Fruit fly (Drosophila melanogaster) whole organism, embryonic: Measurements from ENCODE around the gene car.

Experiments used
- C15 ChIP-seq: fragments of 200-800 bp; sonication (Bioruptor generic); IDR thresholded peaks from 3 replicates; pipeline ENCODE4 v1.3.6; 2022; ENCODE audit warnings: missing biosample characterization, missing genetic modification characterization
- CG10366 ChIP-seq: fragments of 200-800 bp; sonication (Bioruptor generic); IDR thresholded peaks from 2 replicates; pipeline ENCODE4 v1.3.6; 2022; ENCODE audit warnings: missing biosample characterization, missing genetic modification characterization
- CG12391 ChIP-seq: fragments of 200-800 bp; sonication (Bioruptor generic); optimal IDR thresholded peaks from 3 replicates; lab custom pipeline; 2018; ENCODE audit warnings: missing biosample characterization, mild to moderate bottlenecking, missing genetic modification characterization, moderate library complexity
- CG13287 ChIP-seq: fragments of 200-800 bp; sonication (Bioruptor generic); IDR thresholded peaks from 2 replicates; pipeline ENCODE4 v1.3.6; 2022; ENCODE audit warnings: missing biosample characterization, missing genetic modification characterization; ENCODE audit not compliant: partially characterized antibody
- CG13296 ChIP-seq: fragments of 200-800 bp; sonication (Bioruptor generic); optimal IDR thresholded peaks from 3 replicates; lab custom pipeline; 2018; ENCODE audit warnings: missing biosample characterization, mild to moderate bottlenecking, missing genetic modification characterization
- CG1647 ChIP-seq: fragments of 200-800 bp; sonication (Bioruptor generic); optimal IDR thresholded peaks from 3 replicates; lab custom pipeline; 2016; ENCODE audit warnings: missing biosample characterization, missing genetic modification characterization
- CG30431 ChIP-seq: fragments of 200-800 bp; sonication (Bioruptor generic); optimal IDR thresholded peaks from 2 replicates; lab custom pipeline; 2017; ENCODE audit warnings: missing biosample characterization, missing genetic modification characterization
- CG3065 ChIP-seq: fragments of 200-800 bp; sonication (Bioruptor generic); optimal IDR thresholded peaks from 2 replicates; lab custom pipeline; 2016; ENCODE audit warnings: missing biosample characterization, missing genetic modification characterization
- CG31388 ChIP-seq: fragments of 200-800 bp; sonication (Bioruptor generic); optimal IDR thresholded peaks from 2 replicates; lab custom pipeline; 2016; ENCODE audit warnings: missing biosample characterization, missing genetic modification characterization
- CG31441 ChIP-seq: fragments of 200-800 bp; sonication (Bioruptor generic); IDR thresholded peaks from 2 replicates; pipeline ENCODE4 v1.3.6; 2022; ENCODE audit warnings: missing biosample characterization, missing genetic modification characterization
- CG3726 ChIP-seq: fragments of 200-800 bp; sonication (Bioruptor generic); IDR thresholded peaks from 3 replicates; pipeline ENCODE4, ENCODE4 v1.3.6; 2022; ENCODE audit warnings: missing biosample characterization, missing genetic modification characterization
- CG3995 ChIP-seq: fragments of 200-800 bp; sonication (Bioruptor generic); optimal IDR thresholded peaks from 3 replicates; lab custom pipeline; 2016; ENCODE audit warnings: missing biosample characterization, missing genetic modification characterization
- CG4328 ChIP-seq: fragments of 200-800 bp; sonication (Bioruptor generic); optimal IDR thresholded peaks from 3 replicates; lab custom pipeline; 2017; ENCODE audit warnings: missing biosample characterization, missing genetic modification reagents, missing genetic modification characterization
- CG4617 ChIP-seq: fragments of 200-800 bp; sonication (Bioruptor generic); optimal IDR thresholded peaks from 3 replicates; lab custom pipeline; 2016; ENCODE audit warnings: missing biosample characterization, missing genetic modification characterization, borderline replicate concordance
- CG4730 ChIP-seq: fragments of 200-800 bp; sonication (Bioruptor generic); IDR thresholded peaks from 2 replicates; pipeline ENCODE4 v1.3.6; 2022; ENCODE audit warnings: missing biosample characterization, missing genetic modification characterization
- CG5953 ChIP-seq: fragments of 200-800 bp; sonication (Bioruptor generic); IDR thresholded peaks from 2 replicates; pipeline ENCODE4 v1.3.6; 2022; ENCODE audit warnings: missing biosample characterization, missing genetic modification characterization
- CG7271 ChIP-seq: fragments of 200-800 bp; sonication (Bioruptor generic); optimal IDR thresholded peaks from 2 replicates; lab custom pipeline; 2018; ENCODE audit warnings: missing biosample characterization, mild to moderate bottlenecking, missing genetic modification characterization, moderate library complexity
- CG8089 ChIP-seq: fragments of 200-800 bp; sonication (Bioruptor generic); optimal IDR thresholded peaks from 3 replicates; lab custom pipeline; 2016; ENCODE audit warnings: missing biosample characterization, missing genetic modification characterization
- CG8478 ChIP-seq: fragments of >200 bp; optimal IDR thresholded peaks from 2 replicates; lab custom pipeline; 2018
- CG9215 ChIP-seq: fragments of 200-800 bp; sonication (Bioruptor generic); IDR thresholded peaks from 2 replicates; pipeline ENCODE4 v1.3.6; 2022; ENCODE audit warnings: missing biosample characterization, missing genetic modification characterization
- CG9437 ChIP-seq: fragments of 200-800 bp; sonication (Bioruptor generic); optimal IDR thresholded peaks from 2 replicates; lab custom pipeline; 2018; ENCODE audit warnings: missing biosample characterization, mild to moderate bottlenecking, missing genetic modification characterization
- Deaf1 ChIP-seq: fragments of 200-800 bp; optimal IDR thresholded peaks from 3 replicates; lab custom pipeline; 2019; ENCODE audit warnings: missing biosample characterization, mild to moderate bottlenecking, missing genetic modification characterization, moderate library complexity
- Dll ChIP-seq: fragments of 200-800 bp; sonication (Bioruptor generic); IDR thresholded peaks from 4 replicates; pipeline ENCODE4 v1.3.6; 2022; ENCODE audit warnings: missing biosample characterization, missing genetic modification characterization; ENCODE audit not compliant: partially characterized antibody
- Dp ChIP-seq: fragments of 200-800 bp; sonication (Bioruptor generic); optimal IDR thresholded peaks from 2 replicates; lab custom pipeline; 2018; ENCODE audit warnings: missing biosample characterization, mild to moderate bottlenecking, missing genetic modification characterization, moderate library complexity
- Dref ChIP-seq: fragments of 200-800 bp; sonication (Bioruptor generic); IDR thresholded peaks from 2 replicates; pipeline ENCODE4 v1.3.6; 2022; ENCODE audit warnings: missing biosample characterization, missing genetic modification characterization
- Elba2 ChIP-seq: fragments of 200-800 bp; sonication (Bioruptor generic); optimal IDR thresholded peaks from 3 replicates; lab custom pipeline; 2016; ENCODE audit warnings: missing biosample characterization, missing genetic modification characterization
- Gug ChIP-seq: fragments of 200-800 bp; sonication (Bioruptor generic); IDR thresholded peaks from 4 replicates; pipeline ENCODE4 v1.3.6; 2022; ENCODE audit warnings: missing biosample characterization, missing genetic modification characterization
- HLH54F ChIP-seq: fragments of 200-800 bp; sonication (Bioruptor generic); optimal IDR thresholded peaks from 3 replicates; lab custom pipeline; 2016; ENCODE audit warnings: missing biosample characterization, missing genetic modification characterization
- Hand ChIP-seq: fragments of 200-800 bp; sonication (Bioruptor generic); optimal IDR thresholded peaks from 2 replicates; lab custom pipeline; 2017; ENCODE audit warnings: mild to moderate bottlenecking, missing biosample characterization, missing genetic modification reagents, missing genetic modification characterization
- Lpt ChIP-seq: fragments of >200 bp; optimal IDR thresholded peaks from 2 replicates; lab custom pipeline; 2018; ENCODE audit warnings: missing biosample characterization, missing genetic modification characterization
- Med ChIP-seq: fragments of 200-800 bp; sonication (Bioruptor generic); peaks from one replicate; lab custom pipeline; 2016; ENCODE audit warnings: missing biosample characterization, missing genetic modification characterization, mild to moderate bottlenecking, inconsistent platforms, moderate library complexity
- az2 ChIP-seq: fragments of 200-800 bp; sonication (Bioruptor generic); optimal IDR thresholded peaks from 3 replicates; lab custom pipeline; 2016; ENCODE audit warnings: missing biosample characterization, missing genetic modification characterization
- chinmo ChIP-seq: fragments of 200-800 bp; sonication (Bioruptor generic); IDR thresholded peaks from 4 replicates; pipeline ENCODE4 v1.3.6; 2022; ENCODE audit warnings: missing biosample characterization, missing genetic modification characterization; ENCODE audit not compliant: partially characterized antibody
- crc ChIP-seq: fragments of 200-800 bp; sonication (Bioruptor generic); optimal IDR thresholded peaks from 2 replicates; lab custom pipeline; 2016; ENCODE audit warnings: missing biosample characterization, missing genetic modification characterization
- cwo ChIP-seq: fragments of 200-800 bp; sonication (Bioruptor generic); optimal IDR thresholded peaks from 3 replicates; lab custom pipeline; 2017; ENCODE audit warnings: missing biosample characterization, missing genetic modification characterization, mild to moderate bottlenecking, moderate library complexity, missing genetic modification reagents
- da ChIP-seq: fragments of 200-800 bp; sonication (Bioruptor generic); optimal IDR thresholded peaks from 2 replicates; lab custom pipeline; 2016; ENCODE audit warnings: missing biosample characterization, missing genetic modification characterization
- dan ChIP-seq: fragments of 200-800 bp; sonication (Bioruptor generic); IDR thresholded peaks from 2 replicates; pipeline ENCODE4 v1.3.6; 2022; ENCODE audit warnings: missing biosample characterization, missing genetic modification characterization
- esg ChIP-seq: fragments of 200-800 bp; sonication (Bioruptor generic); conservative IDR thresholded peaks from 2 replicates; pipeline ENCODE4 v1.3.6; 2022; ENCODE audit warnings: missing biosample characterization, missing genetic modification characterization
- ewg ChIP-seq: fragments of 200-800 bp; sonication (Bioruptor generic); optimal IDR thresholded peaks from 3 replicates; lab custom pipeline; 2017; ENCODE audit warnings: mild to moderate bottlenecking, missing biosample characterization, missing genetic modification reagents, missing genetic modification characterization
- hkb ChIP-seq, 2 experiments: fragments of 200-800 bp in 1 of 2; fragments of >200 bp in 1 of 2; sonication (Bioruptor generic) in 1 of 2; IDR thresholded peaks in 1 of 2; optimal IDR thresholded peaks in 1 of 2; 2 replicates each; pipeline versions ENCODE4 v1.3.6 to Lab custom; 2017 to 2022; ENCODE audit warnings: missing biosample characterization in 1 of 2, missing genetic modification characterization in 1 of 2
- inv ChIP-seq: fragments of 200-800 bp; sonication (Bioruptor generic); IDR thresholded peaks from 2 replicates; pipeline ENCODE4 v1.3.6; 2022; ENCODE audit warnings: missing biosample characterization, missing genetic modification characterization; ENCODE audit not compliant: partially characterized antibody
- kni ChIP-seq: fragments of 200-800 bp; sonication (Bioruptor generic); optimal IDR thresholded peaks from 3 replicates; lab custom pipeline; 2017; ENCODE audit warnings: mild to moderate bottlenecking, missing biosample characterization, missing genetic modification reagents, missing genetic modification characterization
- luna ChIP-seq: fragments of 200-800 bp; sonication (Bioruptor generic); optimal IDR thresholded peaks from 2 replicates; lab custom pipeline; 2016; ENCODE audit warnings: missing biosample characterization, missing genetic modification characterization
- peb ChIP-seq: fragments of 200-800 bp; sonication (Bioruptor generic); IDR thresholded peaks from 2 replicates; pipeline ENCODE4 v1.3.6; 2022; ENCODE audit warnings: missing biosample characterization, missing genetic modification characterization
- pho ChIP-seq: fragments of 200-800 bp; sonication (Bioruptor generic); optimal IDR thresholded peaks from 2 replicates; lab custom pipeline; 2016; ENCODE audit warnings: missing biosample characterization, missing genetic modification characterization
- sr ChIP-seq: fragments of 200-800 bp; sonication (Bioruptor generic); IDR thresholded peaks from 3 replicates; pipeline ENCODE4 v1.3.6; 2022; ENCODE audit warnings: missing biosample characterization, missing genetic modification characterization
- toy ChIP-seq: fragments of 200-800 bp; sonication (Bioruptor generic); IDR thresholded peaks from 2 replicates; pipeline ENCODE4 v1.3.6; 2022; ENCODE audit warnings: missing biosample characterization, missing genetic modification characterization
- wdn ChIP-seq: fragments of 200-800 bp; sonication (Bioruptor generic); IDR thresholded peaks from 2 replicates; pipeline ENCODE4 v1.3.6; 2022; ENCODE audit warnings: missing biosample characterization, missing genetic modification characterization
- wek ChIP-seq: fragments of 200-800 bp; sonication (Bioruptor generic); optimal IDR thresholded peaks from 3 replicates; lab custom pipeline; 2018; ENCODE audit warnings: missing biosample characterization, mild to moderate bottlenecking, missing genetic modification characterization, moderate library complexity
- zen ChIP-seq: fragments of 200-800 bp; sonication (Bioruptor generic); optimal IDR thresholded peaks from 3 replicates; lab custom pipeline; 2018; ENCODE audit warnings: missing biosample characterization, mild to moderate bottlenecking, missing genetic modification characterization, moderate library complexity
- zfh2 ChIP-seq: fragments of 200-800 bp; sonication (Bioruptor generic); optimal IDR thresholded peaks from 2 replicates; lab custom pipeline; 2016; ENCODE audit warnings: missing biosample characterization, missing genetic modification characterization

Gene car

dm6 chrX:19579648-19580301, 14.0 kb downstream of the car start, which contains the start of gene Tao (continued):
- no peak for TF ChIP-seq HLH54F (GFP tag; lab: Kevin White, UChicago)
- TF ChIP-seq Dll (GFP tag; lab: Robert Waterston, UW): peak; percentile 91
- TF ChIP-seq sr: no peak
- no peak for TF ChIP-seq toy (GFP tag; lab: Robert Waterston, UW)
- TF ChIP-seq hkb (optimal IDR thresholded peaks at IDR 0.05; lab: Kevin White, UChicago): no peak
- no peak for TF ChIP-seq hkb (GFP tag; IDR thresholded peaks at IDR 0.05; lab: Robert Waterston, UW)
- peak; percentile 40 for TF ChIP-seq CG4617 (GFP tag; lab: Kevin White, UChicago)
- no peak for TF ChIP-seq wek
- no peak for TF ChIP-seq CG8478 (lab: Kevin White, UChicago)
- TF ChIP-seq da (GFP tag; lab: Kevin White, UChicago): no peak
- no peak for TF ChIP-seq Hand (GFP tag; lab: Kevin White, UChicago)
- peak; percentile 87 for TF ChIP-seq inv
- TF ChIP-seq peb (GFP tag; lab: Robert Waterston, UW): no peak
- TF ChIP-seq Dp: peak; percentile 72
- TF ChIP-seq wdn: no peak
- TF ChIP-seq crc: no peak
- TF ChIP-seq Lpt (GFP tag; lab: Kevin White, UChicago): no peak
- TF ChIP-seq ewg: no peak
- no peak for TF ChIP-seq Gug
- TF ChIP-seq Elba2 (GFP tag; lab: Kevin White, UChicago): no peak
- peak; percentile 78 for TF ChIP-seq CG3995 (GFP tag; lab: Kevin White, UChicago)
- no peak for TF ChIP-seq CG13296 (GFP tag; lab: Kevin White, UChicago)
- no peak for TF ChIP-seq cwo (GFP tag; lab: Kevin White, UChicago)
- peak; percentile 55 for TF ChIP-seq Dref (GFP tag; lab: Robert Waterston, UW)
- no peak for TF ChIP-seq CG1647
- no peak; the same call in 1 of the 2 replicates for TF ChIP-seq CG31441 (GFP tag; lab: Robert Waterston, UW)
- no peak for TF ChIP-seq CG8089 (GFP tag; lab: Kevin White, UChicago)
- TF ChIP-seq CG31388: no peak
- no peak for TF ChIP-seq Med (GFP tag; lab: Kevin White, UChicago)
- TF ChIP-seq CG30431: no peak
- no peak for TF ChIP-seq pho
- 0 out of 4 replicates have a peak, but pooled peaks have one; percentile 24 for TF ChIP-seq chinmo
- TF ChIP-seq esg (GFP tag; lab: Robert Waterston, UW): no peak
- TF ChIP-seq CG9215 (GFP tag; lab: Robert Waterston, UW): no peak
- TF ChIP-seq CG10366 (GFP tag; lab: Robert Waterston, UW): no peak
- no peak for TF ChIP-seq luna (GFP tag; lab: Kevin White, UChicago)
- peak; percentile 21 for TF ChIP-seq CG9437 (GFP tag; lab: Kevin White, UChicago)
- no peak for TF ChIP-seq CG5953 (GFP tag; lab: Robert Waterston, UW)
- no peak for TF ChIP-seq CG4328 (GFP tag; lab: Kevin White, UChicago)
- TF ChIP-seq Deaf1: no peak
- no peak for TF ChIP-seq CG4730 (GFP tag; lab: Robert Waterston, UW)
- no peak for TF ChIP-seq C15
- no peak for TF ChIP-seq CG3726 (GFP tag; lab: Robert Waterston, UW)
- TF ChIP-seq CG13287 (GFP tag; lab: Robert Waterston, UW): peak; percentile 83
- no peak for TF ChIP-seq kni
- TF ChIP-seq CG12391: peak; percentile 41
- TF ChIP-seq az2 (GFP tag; lab: Kevin White, UChicago): no peak
- TF ChIP-seq CG3065 (GFP tag; lab: Kevin White, UChicago): no peak
- TF ChIP-seq zfh2 (GFP tag; lab: Kevin White, UChicago): no peak
- TF ChIP-seq zen (tag; lab: Kevin White, UChicago): no peak
- no peak for TF ChIP-seq CG7271 (tag; lab: Kevin White, UChicago)
- TF ChIP-seq dan (GFP tag; lab: Robert Waterston, UW): no peak
